Fruit fly (Drosophila melanogaster): Measurements from ENCODE around the gene verm.

The verm gene

DNA sequence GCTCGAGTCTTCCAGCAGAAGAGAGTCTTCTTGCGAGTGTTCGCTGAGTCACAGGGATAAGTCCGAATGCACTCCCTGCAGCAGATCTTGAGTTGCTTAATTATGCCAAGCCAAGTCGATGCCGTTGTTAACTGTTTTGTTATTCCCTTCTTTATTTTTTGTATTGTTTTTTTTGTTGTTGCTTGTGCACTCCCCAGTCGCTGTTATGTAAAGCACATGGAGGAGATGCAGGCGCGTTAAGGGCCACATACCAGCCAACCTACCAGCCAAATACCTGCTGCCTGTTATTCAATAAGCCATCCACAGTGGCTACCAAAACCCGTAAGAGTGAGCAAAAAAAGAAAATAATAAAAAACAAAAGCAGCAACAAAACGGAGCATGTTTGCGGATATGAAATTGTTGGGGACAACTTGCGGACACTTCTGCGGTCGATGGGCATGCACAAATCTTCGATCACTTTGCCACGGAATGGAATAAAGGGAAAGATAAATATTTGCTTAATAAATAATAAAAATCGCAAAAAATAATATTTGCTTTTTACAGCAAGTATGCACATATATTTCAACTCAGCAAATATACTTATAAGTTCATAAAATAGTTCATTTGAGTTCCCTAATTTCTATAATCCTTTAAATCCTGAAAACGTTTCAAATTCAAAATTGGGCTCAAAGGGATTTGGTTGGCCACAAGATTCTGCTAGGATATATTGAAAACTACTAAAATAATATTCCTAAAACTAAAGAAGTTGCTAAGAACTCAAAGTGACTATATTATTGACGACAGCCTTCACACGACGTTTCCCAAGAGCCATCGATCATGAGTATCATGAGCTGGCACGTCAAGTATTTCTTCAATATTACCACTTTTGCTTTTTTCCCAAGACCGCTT lies 1.3 kb upstream of the verm start:
- TF ChIP-seq psq (optimal IDR thresholded peaks at IDR 0.05) (no peak), Dll (optimal IDR thresholded peaks at IDR 0.05) (no peak), EcR (GFP tag; optimal IDR thresholded peaks at IDR 0.05) (no peak), pan (optimal IDR thresholded peaks at IDR 0.05) (no peak), CG8478 (optimal IDR thresholded peaks at IDR 0.05) (no peak)

- TF ChIP-seq Dll (optimal IDR thresholded peaks at IDR 0.05), result no peak
- TF ChIP-seq usp (GFP tag; optimal IDR thresholded peaks at IDR 0.05), result no peak
- no peak for TF ChIP-seq EcR (GFP tag; optimal IDR thresholded peaks at IDR 0.05)
- TF ChIP-seq CG8478 (optimal IDR thresholded peaks at IDR 0.05), result no peak
- TF ChIP-seq pan (optimal IDR thresholded peaks at IDR 0.05), result no peak
- TF ChIP-seq psq (optimal IDR thresholded peaks at IDR 0.05), result no peak
Observed at dm6 chr3L:19694156-19694643, 860 bp downstream of the verm start.

DNA sequence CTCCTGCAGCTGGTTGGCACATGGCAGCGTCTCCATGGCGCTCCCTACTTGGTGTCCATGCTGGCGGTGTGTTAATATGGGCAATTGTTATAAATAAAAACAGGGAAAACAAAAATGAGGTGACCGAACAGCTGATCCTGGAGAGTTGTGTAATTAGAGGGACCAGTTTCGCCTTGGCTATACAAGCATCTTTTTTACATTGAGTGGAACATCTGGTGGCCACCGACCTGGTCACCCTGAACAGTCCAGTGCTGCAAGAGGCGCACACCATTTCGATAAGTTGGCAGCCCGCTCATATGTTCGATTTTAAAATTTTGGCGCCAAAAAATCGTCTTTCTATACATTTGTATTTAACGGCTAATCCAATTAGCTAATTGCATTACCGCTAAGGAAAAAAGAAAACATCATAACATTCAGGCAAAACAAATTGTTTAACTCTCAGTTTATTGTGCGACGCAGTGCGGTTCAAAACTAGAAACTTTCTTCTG lies 7.8 kb downstream of the verm start, which contains the start of the genes CG8765 and Gbeta76C:
Gene CG8765 (minus strand): TSS at position 154 of the 488 bp plus-strand sequence.
Gene Gbeta76C (plus strand): TSS at position 438 of the 488 bp plus-strand sequence.
- TF ChIP-seq pan (optimal IDR thresholded peaks at IDR 0.05) (no peak), usp (GFP tag; optimal IDR thresholded peaks at IDR 0.05) (no peak), CG8478 (optimal IDR thresholded peaks at IDR 0.05) (no peak), psq (optimal IDR thresholded peaks at IDR 0.05) (no peak), Dll (optimal IDR thresholded peaks at IDR 0.05) (no peak), EcR (GFP tag; optimal IDR thresholded peaks at IDR 0.05) (no peak)

dm6 chr3L:19683520-19683919 lies 11.5 kb downstream of the verm start:
- no peak for TF ChIP-seq psq (optimal IDR thresholded peaks at IDR 0.05)
- TF ChIP-seq usp (GFP tag; optimal IDR thresholded peaks at IDR 0.05), result no peak
- TF ChIP-seq EcR (GFP tag; optimal IDR thresholded peaks at IDR 0.05), result no peak
- TF ChIP-seq Dll (optimal IDR thresholded peaks at IDR 0.05), result no peak
- TF ChIP-seq pan (optimal IDR thresholded peaks at IDR 0.05), result no peak
- TF ChIP-seq CG8478 (optimal IDR thresholded peaks at IDR 0.05), result no peak

dm6 chr3L:19682902-19683301 lies 12.2 kb downstream of the verm start:
- TF ChIP-seq pan (optimal IDR thresholded peaks at IDR 0.05), result no peak
- TF ChIP-seq Dll (optimal IDR thresholded peaks at IDR 0.05), result no peak
- TF ChIP-seq CG8478 (optimal IDR thresholded peaks at IDR 0.05), result no peak
- no peak for TF ChIP-seq usp (GFP tag; optimal IDR thresholded peaks at IDR 0.05)
- TF ChIP-seq EcR (GFP tag; optimal IDR thresholded peaks at IDR 0.05), result no peak
- TF ChIP-seq psq (optimal IDR thresholded peaks at IDR 0.05), result no peak

DNA sequence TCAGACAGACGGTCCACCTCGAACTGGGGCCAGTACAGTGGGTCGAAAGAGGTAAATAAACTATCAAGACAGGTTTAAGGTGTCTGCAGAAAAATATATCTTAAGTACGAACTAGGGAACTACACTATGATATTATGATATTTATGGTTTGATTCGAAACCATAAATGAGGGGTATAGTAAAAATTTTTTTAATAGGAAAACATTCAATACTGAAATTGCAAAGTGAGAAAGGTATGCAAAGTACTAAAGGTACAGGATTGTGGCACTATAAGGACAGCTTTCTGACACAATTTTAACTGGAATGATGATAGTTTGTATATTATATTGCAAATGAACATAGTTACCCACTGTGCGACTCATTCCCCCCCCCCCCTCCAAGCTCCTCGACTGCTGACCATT lies 19.0 kb downstream of the verm start:
- no peak for TF ChIP-seq Dll (optimal IDR thresholded peaks at IDR 0.05)
- TF ChIP-seq EcR (GFP tag; optimal IDR thresholded peaks at IDR 0.05), result no peak
- no peak for TF ChIP-seq CG8478 (optimal IDR thresholded peaks at IDR 0.05)
- TF ChIP-seq psq (optimal IDR thresholded peaks at IDR 0.05), result no peak

DNA sequence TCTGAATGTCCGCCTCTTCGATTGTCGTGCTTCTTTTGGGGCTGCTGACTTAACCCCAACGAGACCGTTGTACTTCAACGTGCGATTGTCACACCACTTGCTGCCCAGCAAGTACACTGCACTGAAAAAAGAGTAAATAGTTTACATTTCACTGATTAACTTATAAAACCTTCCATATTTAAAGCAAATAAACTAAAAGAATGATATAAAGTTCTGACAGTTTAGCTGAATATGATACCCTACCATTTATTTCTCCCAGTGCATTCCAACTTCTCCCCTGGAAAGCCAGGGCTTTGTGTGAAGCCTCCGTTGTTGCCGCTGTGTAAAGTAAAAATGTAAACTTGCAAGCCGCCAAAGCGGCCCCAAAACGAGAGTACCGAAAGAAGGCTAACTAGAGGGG lies 20.7 kb downstream of the verm start:
- no peak for TF ChIP-seq Dll (optimal IDR thresholded peaks at IDR 0.05)
- no peak for TF ChIP-seq CG8478 (optimal IDR thresholded peaks at IDR 0.05)
- no peak for TF ChIP-seq usp (GFP tag; optimal IDR thresholded peaks at IDR 0.05)
- TF ChIP-seq pan (optimal IDR thresholded peaks at IDR 0.05), result no peak
- no peak for TF ChIP-seq EcR (GFP tag; optimal IDR thresholded peaks at IDR 0.05)
- TF ChIP-seq psq (optimal IDR thresholded peaks at IDR 0.05), result no peak

dm6 chr3L:19670492-19670891 lies 24.6 kb downstream of the verm start:
- TF ChIP-seq psq (optimal IDR thresholded peaks at IDR 0.05) (no peak), EcR (GFP tag; optimal IDR thresholded peaks at IDR 0.05) (no peak), pan (optimal IDR thresholded peaks at IDR 0.05) (no peak), usp (GFP tag; optimal IDR thresholded peaks at IDR 0.05) (no peak), CG8478 (optimal IDR thresholded peaks at IDR 0.05) (no peak), Dll (optimal IDR thresholded peaks at IDR 0.05) (no peak)

dm6 chr3L:19665059-19665626 lies 29.9 kb downstream of the verm start:
- TF ChIP-seq usp (GFP tag; optimal IDR thresholded peaks at IDR 0.05), result no peak
- no peak for TF ChIP-seq psq (optimal IDR thresholded peaks at IDR 0.05)
- no peak for TF ChIP-seq pan (optimal IDR thresholded peaks at IDR 0.05)
- no peak for TF ChIP-seq Dll (optimal IDR thresholded peaks at IDR 0.05)
- TF ChIP-seq EcR (GFP tag; optimal IDR thresholded peaks at IDR 0.05), result no peak
- TF ChIP-seq CG8478 (optimal IDR thresholded peaks at IDR 0.05), result no peak

DNA sequence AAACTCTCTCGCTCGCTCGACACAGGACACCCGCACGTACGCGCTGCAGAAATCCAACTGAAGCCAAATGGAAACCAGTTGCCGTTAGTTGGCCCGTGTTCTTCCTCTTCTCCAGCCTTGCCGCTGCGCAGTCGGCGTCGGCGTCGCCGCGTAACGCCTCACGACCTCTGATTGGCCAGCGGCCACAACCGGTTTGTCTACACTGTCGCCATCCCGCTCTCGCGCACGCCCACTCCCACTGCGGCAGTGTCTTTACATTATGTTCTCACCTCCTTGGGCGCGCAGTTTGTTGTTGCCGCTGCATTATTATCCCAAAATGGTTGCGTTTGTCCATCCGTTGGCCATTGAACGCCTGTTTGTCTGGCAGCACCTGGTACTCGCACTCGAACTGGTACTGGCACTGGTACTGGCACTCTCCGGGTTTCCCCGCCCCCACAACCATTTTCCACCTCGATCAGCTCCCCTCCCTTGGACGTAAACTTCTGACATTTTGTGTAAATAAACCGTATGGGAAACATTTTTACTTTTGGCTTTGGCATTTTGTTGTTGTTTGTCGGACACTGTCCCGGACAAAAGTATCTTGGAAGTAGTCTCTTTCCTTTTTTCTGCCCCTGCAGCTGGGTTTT lies 31.3 kb downstream of the verm start, which contains the start of gene tey:
Gene tey (minus strand): TSS at position 500 of the 626 bp plus-strand sequence.
- TF ChIP-seq usp (GFP tag; optimal IDR thresholded peaks at IDR 0.05), result no peak
- peak; percentile 59 for TF ChIP-seq Dll (optimal IDR thresholded peaks at IDR 0.05)

DNA sequence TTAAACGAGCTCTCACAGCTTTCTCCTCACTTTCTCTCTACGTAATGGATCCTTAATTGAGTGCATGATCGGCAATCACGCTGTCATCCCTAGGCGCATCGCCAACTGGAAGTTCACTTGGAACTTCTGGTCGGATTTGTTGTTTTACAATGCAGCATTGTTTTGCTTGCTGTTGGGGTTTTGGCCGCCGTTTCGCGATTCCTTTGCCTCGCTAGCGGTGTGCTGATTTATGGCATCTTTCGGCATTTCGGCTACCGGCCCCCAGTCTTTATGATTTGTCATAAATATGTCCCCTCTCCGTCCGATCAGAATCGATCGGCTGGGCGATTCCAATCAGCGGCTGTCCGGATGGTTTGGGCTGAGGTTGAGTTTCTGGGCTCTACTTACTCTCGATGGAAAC lies 32.2 kb downstream of the verm start:
- TF ChIP-seq Dll (optimal IDR thresholded peaks at IDR 0.05), result no peak
- no peak for TF ChIP-seq usp (GFP tag; optimal IDR thresholded peaks at IDR 0.05)
- no peak for TF ChIP-seq EcR (GFP tag; optimal IDR thresholded peaks at IDR 0.05)
- no peak for TF ChIP-seq psq (optimal IDR thresholded peaks at IDR 0.05)
- no peak for TF ChIP-seq pan (optimal IDR thresholded peaks at IDR 0.05)
- TF ChIP-seq CG8478 (optimal IDR thresholded peaks at IDR 0.05), result no peak

DNA sequence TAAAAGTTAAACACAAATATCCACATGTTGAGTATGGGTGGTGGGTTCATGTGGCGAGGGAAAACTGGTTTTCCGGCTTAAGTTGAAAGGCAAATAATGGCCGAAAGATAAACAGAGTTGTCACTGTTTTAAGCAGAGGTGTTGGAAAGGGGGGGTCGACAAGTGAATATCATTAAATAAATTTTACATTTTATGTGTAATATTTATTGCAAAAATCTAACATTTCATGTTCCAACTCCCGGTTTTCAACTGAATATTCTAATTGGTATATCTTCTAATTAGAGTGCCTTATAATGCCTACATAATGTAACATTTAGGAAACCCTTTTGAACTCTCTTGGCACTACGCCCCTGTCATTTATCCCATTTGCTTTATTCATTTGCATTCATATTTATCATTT lies 39.1 kb downstream of the verm start:
- TF ChIP-seq psq (optimal IDR thresholded peaks at IDR 0.05) (no peak), CG8478 (optimal IDR thresholded peaks at IDR 0.05) (no peak), usp (GFP tag; optimal IDR thresholded peaks at IDR 0.05) (no peak), pan (optimal IDR thresholded peaks at IDR 0.05) (no peak), EcR (GFP tag; optimal IDR thresholded peaks at IDR 0.05) (no peak), Dll (optimal IDR thresholded peaks at IDR 0.05) (no peak)

Data from whole organism.